Worm (Caenorhabditis elegans) whole organism, midembryonic: ENCODE data around the gene W09G12.9.

Source experiments
- T22C8.4 ChIP-seq: fragments of 200-800 bp; sonication (Bioruptor generic); IDR thresholded peaks from 2 replicates; pipeline ENCODE4 v1.3.6; 2022; ENCODE audit warnings: missing genetic modification characterization, missing compliant biosample characterization
- cog-1 ChIP-seq: sonication (generic microtip); optimal IDR thresholded peaks from 2 replicates; lab custom pipeline; 2016; ENCODE audit warnings: missing genetic modification characterization, missing compliant biosample characterization
- flt-1 ChIP-seq: fragments of 200-800 bp; sonication (Bioruptor generic); IDR thresholded peaks from 2 replicates; pipeline ENCODE4 v1.3.6; 2022; ENCODE audit warnings: missing genetic modification characterization, missing compliant biosample characterization
- klf-2 ChIP-seq: fragments of 200-800 bp; sonication (Bioruptor generic); conservative IDR thresholded peaks from 2 replicates; pipeline ENCODE4 v1.3.6; 2022; ENCODE audit warnings: missing genetic modification reagents, missing genetic modification characterization, missing compliant biosample characterization
- med-1 ChIP-seq: sonication (generic microtip); optimal IDR thresholded peaks from 2 replicates; lab custom pipeline; 2017; ENCODE audit warnings: missing genetic modification characterization, mild to moderate bottlenecking, missing compliant biosample characterization, antibody characterized with exemption, missing genetic modification reagents; ENCODE audit not compliant: insufficient read depth
- ref-1 ChIP-seq: fragments of 200-800 bp; sonication (Bioruptor generic); conservative IDR thresholded peaks from 2 replicates; pipeline ENCODE4 v1.3.6; 2022; ENCODE audit warnings: missing genetic modification reagents, missing genetic modification characterization, missing compliant biosample characterization
- tab-1 ChIP-seq: fragments of 200-800 bp; sonication (Bioruptor generic); IDR thresholded peaks from 2 replicates; pipeline ENCODE4 v1.3.6; 2022; ENCODE audit warnings: missing genetic modification characterization, missing compliant biosample characterization
- ztf-23 ChIP-seq: fragments of 200-800 bp; sonication (Bioruptor generic); IDR thresholded peaks from 2 replicates; pipeline ENCODE4 v1.3.6; 2022; ENCODE audit warnings: missing genetic modification reagents, missing genetic modification characterization, missing compliant biosample characterization
- ztf-29 ChIP-seq: fragments of 200-800 bp; sonication (Bioruptor generic); IDR thresholded peaks from 2 replicates; pipeline ENCODE4 v1.3.6; 2022; ENCODE audit warnings: missing genetic modification reagents, missing genetic modification characterization, missing compliant biosample characterization

DNA sequence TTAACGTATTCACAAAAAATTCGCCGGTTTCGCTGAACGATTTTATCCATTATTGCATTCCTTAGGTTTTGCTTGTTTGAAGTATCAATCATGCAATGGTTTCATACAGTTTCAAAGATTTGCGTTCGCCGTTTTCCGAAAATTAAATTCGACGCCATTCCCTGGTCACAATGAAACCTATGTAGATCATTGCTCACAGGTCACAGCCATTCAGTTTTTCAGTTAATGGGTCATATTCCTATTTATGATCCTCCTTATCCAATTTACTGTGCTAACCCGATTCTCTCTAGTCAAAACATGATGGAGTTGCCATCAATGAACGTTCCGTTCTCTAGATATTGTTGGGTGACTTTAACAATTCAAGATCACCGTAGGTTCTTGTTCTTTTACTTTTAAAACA lies 48.5 kb downstream of the W09G12.9 start, which contains the start of gene F38A1.13:
- TF ChIP-seq klf-2 (no peak), flt-1 (GFP tag; lab: Robert Waterston, UW) (no peak), ztf-29 (GFP tag; lab: Robert Waterston, UW) (no peak), med-1 (GFP tag; lab: Kevin White, UChicago) (no peak), T22C8.4 (no peak), tab-1 (GFP tag; lab: Robert Waterston, UW) (no peak), ztf-23 (GFP tag; lab: Robert Waterston, UW) (no peak), cog-1 (no peak), ref-1 (GFP tag; lab: Robert Waterston, UW) (no peak)
